Worm (Caenorhabditis elegans): Measurements from ENCODE around the gene ced-9.

ce11 chrIII:10290541-10290940 lies 44.4 kb upstream of the ced-9 start:
- no peak for TF ChIP-seq unc-62 (GFP tag; optimal IDR thresholded peaks at IDR 0.05)
- TF ChIP-seq elt-1 (tag; optimal IDR thresholded peaks at IDR 0.05; ENCODE audit: borderline replicate concordance, insufficient read depth) = no peak
- TF ChIP-seq cnd-1 (tag; optimal IDR thresholded peaks at IDR 0.05) = no peak
- TF ChIP-seq sem-2 (GFP tag; optimal IDR thresholded peaks at IDR 0.05) = no peak
- TF ChIP-seq snpc-4 (tag; optimal IDR thresholded peaks at IDR 0.05) = no peak
- no peak for TF ChIP-seq lin-13 (tag; optimal IDR thresholded peaks at IDR 0.05)
- TF ChIP-seq drap-1 (GFP tag; optimal IDR thresholded peaks at IDR 0.05) = no peak
- no peak for TF ChIP-seq ham-2 (GFP tag; optimal IDR thresholded peaks at IDR 0.05)
- TF ChIP-seq pha-4 (tag; optimal IDR thresholded peaks at IDR 0.05) = no peak
- TF ChIP-seq nhr-237 (tag; optimal IDR thresholded peaks at IDR 0.05) = no peak
- TF ChIP-seq mep-1 (tag; optimal IDR thresholded peaks at IDR 0.05) = no peak
- no peak for TF ChIP-seq flh-1 (GFP tag; optimal IDR thresholded peaks at IDR 0.05)
